Fruit fly (Drosophila melanogaster) Kc167 (cell line): Measurements from ENCODE around the gene CG43702.

Experiments
- Myc ChIP-seq: fragments of >200 bp; optimal IDR thresholded peaks from 2 replicates; lab custom pipeline; 2017; ENCODE audit warnings: missing external identifiers
- Sin3A ChIP-seq: fragments of >200 bp; optimal IDR thresholded peaks from 2 replicates; lab custom pipeline; 2018; ENCODE audit warnings: missing external identifiers
- h ChIP-seq: fragments of >200 bp; optimal IDR thresholded peaks from 3 replicates; lab custom pipeline; 2018; ENCODE audit warnings: missing external identifiers
- insv ChIP-seq: fragments of >200 bp; optimal IDR thresholded peaks from 3 replicates; lab custom pipeline; 2018; ENCODE audit warnings: missing external identifiers
- psq ChIP-seq: fragments of >200 bp; optimal IDR thresholded peaks from 2 replicates; lab custom pipeline; 2017; ENCODE audit warnings: missing external identifiers
- ttk ChIP-seq: sonication (Bioruptor generic); optimal IDR thresholded peaks from 2 replicates; lab custom pipeline; 2017; ENCODE audit warnings: missing external identifiers

The CG43702 gene

DNA sequence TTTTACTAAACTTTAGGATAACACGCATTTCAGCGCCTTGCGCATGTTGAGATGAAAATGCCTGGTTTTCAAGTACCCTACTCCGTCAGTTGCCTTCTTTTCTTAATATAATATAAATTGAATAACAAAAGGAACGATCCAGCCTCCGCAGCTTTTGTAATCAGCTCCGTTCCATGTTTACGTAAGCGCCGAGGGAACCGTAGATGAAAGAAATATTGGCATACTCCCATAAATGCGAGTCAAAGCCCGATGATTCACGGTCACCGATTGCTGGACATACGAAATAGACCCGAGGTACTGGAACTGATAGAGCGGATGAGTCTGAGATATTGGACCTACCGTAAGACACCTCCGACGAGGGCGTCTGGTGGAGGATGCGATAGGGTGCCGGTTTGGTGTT is 44.1 kb downstream of the CG43702 start:
- no peak for TF ChIP-seq Myc (lab: Kevin White, UChicago)
- no peak for TF ChIP-seq Sin3A (lab: Kevin White, UChicago)
- no peak for TF ChIP-seq ttk (lab: Kevin White, UChicago)
- TF ChIP-seq h = no peak
- TF ChIP-seq insv (lab: Kevin White, UChicago) = no peak
- no peak for TF ChIP-seq psq (lab: Kevin White, UChicago)

DNA sequence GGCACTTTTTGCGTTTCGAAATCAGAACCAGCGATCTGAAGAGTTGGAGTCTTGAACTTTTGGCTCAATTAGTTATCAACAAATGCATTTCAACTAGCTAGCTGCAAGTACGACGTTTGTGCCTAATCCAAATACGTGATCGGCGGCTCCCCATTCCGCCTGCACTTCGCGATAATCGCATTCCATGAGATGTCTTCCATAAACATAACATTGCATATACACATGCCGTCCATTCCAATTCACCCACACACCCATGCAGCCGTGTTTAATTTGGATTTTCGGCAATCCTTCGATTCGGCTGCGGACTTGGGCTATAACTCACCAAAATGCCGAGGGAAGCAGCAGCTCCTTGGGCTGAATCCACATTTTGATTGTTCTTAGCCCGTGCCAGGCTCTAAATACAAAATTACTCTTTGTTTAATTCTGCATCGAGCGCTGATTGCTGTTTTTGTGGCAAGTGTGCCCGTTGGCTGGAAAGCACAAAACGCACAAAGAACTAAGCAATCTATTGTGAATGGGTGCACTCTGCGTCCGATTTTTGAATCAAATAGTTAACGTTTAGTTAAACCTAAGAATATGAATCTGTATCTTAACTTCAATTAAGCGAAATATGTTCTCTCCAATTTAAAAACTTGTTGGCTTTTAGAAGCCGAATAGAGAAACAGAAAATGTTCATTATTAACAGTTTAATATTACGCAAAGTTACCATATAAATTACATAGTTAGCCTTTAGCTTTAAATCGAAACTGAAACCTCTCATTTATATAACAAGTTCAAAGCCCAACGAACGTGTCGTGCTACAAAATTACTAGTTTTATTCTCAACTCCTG is 45.0 kb downstream of the CG43702 start, which contains the start of the genes Tbc1d8-9 and CG32436:
Gene Tbc1d8-9, minus strand, starts transcription at position 463 of the 830 bp plus-strand sequence.
Gene CG32436, plus strand, starts transcription at position 780 of the 830 bp plus-strand sequence.
- TF ChIP-seq psq (lab: Kevin White, UChicago) = no peak
- TF ChIP-seq h = no peak
- no peak for TF ChIP-seq Sin3A (lab: Kevin White, UChicago)
- no peak for TF ChIP-seq insv (lab: Kevin White, UChicago)
- no peak for TF ChIP-seq ttk (lab: Kevin White, UChicago)

DNA sequence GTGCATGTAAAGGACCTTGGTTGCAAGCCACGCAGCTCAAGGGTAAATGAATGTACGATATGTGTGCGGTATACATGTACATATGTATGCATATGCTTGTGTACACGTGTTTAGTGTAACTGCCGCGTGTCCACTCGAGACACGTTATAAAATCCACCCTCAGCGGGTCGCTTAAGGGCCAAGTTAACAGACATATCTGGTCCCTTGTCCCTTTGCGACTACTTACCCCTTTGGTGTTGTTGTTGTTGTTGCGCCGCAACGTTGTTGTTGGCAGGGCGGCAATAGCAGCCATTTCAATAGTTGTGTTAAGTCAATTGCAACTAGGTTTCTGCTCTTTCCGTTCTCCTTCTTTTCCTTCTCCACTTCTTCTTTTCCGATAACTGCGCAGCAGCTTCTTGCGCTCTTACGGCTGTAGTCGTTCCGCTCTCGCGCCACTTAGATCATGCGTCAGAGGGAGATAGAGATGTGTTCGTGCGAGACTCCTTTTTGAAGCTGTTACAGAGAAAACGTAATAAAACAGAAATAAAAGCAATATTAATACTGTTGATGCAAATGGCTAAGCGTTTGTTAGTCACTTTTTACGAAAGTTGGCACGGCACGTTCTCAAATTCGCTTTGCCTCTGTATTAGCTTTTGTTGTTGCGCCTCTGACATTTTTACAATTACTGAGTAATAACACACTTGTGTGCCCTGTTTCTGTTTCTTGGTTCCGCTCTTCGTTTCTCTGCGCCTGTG is 48.2 kb downstream of the CG43702 start:
- TF ChIP-seq Sin3A (lab: Kevin White, UChicago) (no peak), h (no peak), Myc (lab: Kevin White, UChicago) (no peak), insv (lab: Kevin White, UChicago) (no peak), ttk (lab: Kevin White, UChicago) (no peak), psq (lab: Kevin White, UChicago) (no peak)

DNA sequence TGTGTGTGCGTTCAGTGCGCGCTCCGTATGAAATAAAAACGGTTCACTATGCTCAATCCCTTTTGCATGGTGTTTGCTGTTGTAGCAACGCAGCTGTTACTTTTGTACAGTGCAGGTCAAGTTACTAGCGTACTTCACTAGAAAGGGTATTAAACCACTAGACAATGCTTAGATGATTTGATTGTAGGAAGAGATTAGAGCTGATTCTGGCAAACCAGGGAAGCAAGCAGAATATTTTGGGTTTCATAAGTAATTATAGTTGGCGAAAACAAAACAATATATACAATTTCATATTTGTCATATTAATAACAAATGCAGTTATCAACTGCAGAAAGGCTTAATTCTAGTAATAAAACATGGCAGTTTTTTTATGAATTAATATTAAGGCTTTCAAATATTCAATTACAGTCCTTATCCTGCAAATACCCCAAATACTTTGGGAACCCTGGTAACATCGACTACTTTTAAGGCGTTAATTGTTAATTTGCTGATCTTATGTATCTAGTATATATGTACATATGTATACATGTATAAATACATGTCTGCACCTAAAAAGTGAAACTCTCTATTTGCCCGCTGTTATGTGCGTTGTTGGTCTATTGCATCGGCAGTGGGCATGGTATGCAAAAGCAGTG is 48.8 kb downstream of the CG43702 start:
- TF ChIP-seq psq (lab: Kevin White, UChicago) = no peak
- no peak for TF ChIP-seq h
- TF ChIP-seq Myc (lab: Kevin White, UChicago) = no peak
- TF ChIP-seq ttk (lab: Kevin White, UChicago) = no peak
- no peak for TF ChIP-seq Sin3A (lab: Kevin White, UChicago)
- TF ChIP-seq insv (lab: Kevin White, UChicago) = no peak
